Worm (Caenorhabditis elegans) whole organism, L2 larva: Measurements from ENCODE around the gene nhr-8.
A peak's percentile ranks its signal among the peaks of the same experiment; 100 is the strongest.

Experiments
- C34F6.9 ChIP-seq: fragments of 150-350 bp; optimal IDR thresholded peaks from 2 replicates; lab custom pipeline; 2014; ENCODE audit warnings: missing biosample characterization, missing genetic modification characterization
- F13H6.1 ChIP-seq: sonication (generic microtip); optimal IDR thresholded peaks from 2 replicates; lab custom pipeline; 2016; ENCODE audit warnings: missing genetic modification characterization, missing compliant biosample characterization
- R02D3.7 ChIP-seq: fragments of 150-350 bp; optimal IDR thresholded peaks from 2 replicates; lab custom pipeline; 2014; ENCODE audit warnings: missing biosample characterization, missing genetic modification characterization
- alr-1 ChIP-seq: fragments of 150-350 bp; optimal IDR thresholded peaks from 2 replicates; lab custom pipeline; 2014; ENCODE audit warnings: missing biosample characterization, missing genetic modification characterization
- aly-2 ChIP-seq: fragments of 150-350 bp; optimal IDR thresholded peaks from 2 replicates; lab custom pipeline; 2014; ENCODE audit warnings: missing biosample characterization, missing genetic modification characterization
- ama-1 ChIP-seq: fragments of 150-350 bp; optimal IDR thresholded peaks from 2 replicates; lab custom pipeline; 2018; ENCODE audit warnings: inconsistent platforms
- blmp-1 ChIP-seq: sonication (generic microtip); optimal IDR thresholded peaks from 2 replicates; lab custom pipeline; 2017; ENCODE audit warnings: missing genetic modification characterization, mild to moderate bottlenecking, missing compliant biosample characterization, antibody characterized with exemption, moderate library complexity; ENCODE audit not compliant: insufficient read depth
- ceh-82 ChIP-seq: fragments of 150-350 bp; optimal IDR thresholded peaks from 2 replicates; lab custom pipeline; 2014; ENCODE audit warnings: missing biosample characterization, missing genetic modification characterization
- crh-2 ChIP-seq: sonication (generic microtip); optimal IDR thresholded peaks from 2 replicates; lab custom pipeline; 2017; ENCODE audit warnings: missing biosample characterization, missing genetic modification characterization
- dmd-4 ChIP-seq: sonication (generic microtip); optimal IDR thresholded peaks from 2 replicates; lab custom pipeline; 2017; ENCODE audit warnings: missing biosample characterization, missing genetic modification characterization
- egl-27 ChIP-seq: sonication (generic microtip); optimal IDR thresholded peaks from 3 replicates; lab custom pipeline; 2017; ENCODE audit warnings: missing biosample characterization, missing genetic modification reagents, missing genetic modification characterization
- fos-1 ChIP-seq: fragments of 150-350 bp; optimal IDR thresholded peaks from 2 replicates; lab custom pipeline; 2014; ENCODE audit warnings: missing biosample characterization, missing genetic modification characterization
- gmeb-1 ChIP-seq: fragments of 150-350 bp; optimal IDR thresholded peaks from 2 replicates; lab custom pipeline; 2014; ENCODE audit warnings: missing biosample characterization, missing genetic modification characterization
- lin-11 ChIP-seq: fragments of 150-350 bp; sonication (generic microtip); optimal IDR thresholded peaks from 2 replicates; lab custom pipeline; 2014; ENCODE audit warnings: missing biosample characterization, missing genetic modification characterization, inconsistent platforms, mixed read lengths
- lin-13 ChIP-seq: fragments of 150-350 bp; optimal IDR thresholded peaks from 2 replicates; lab custom pipeline; 2014; ENCODE audit warnings: missing biosample characterization, missing genetic modification reagents, missing genetic modification characterization
- lsy-2 ChIP-seq, 2 experiments: fragments of 150-350 bp in 1 of 2; sonication (generic microtip) in 1 of 2; optimal IDR thresholded peaks; 2 replicates each; lab custom pipeline; 2014 to 2017; ENCODE audit warnings: missing biosample characterization in 2 of 2, missing genetic modification characterization in 2 of 2
- mbf-1 ChIP-seq: sonication (generic microtip); optimal IDR thresholded peaks from 2 replicates; lab custom pipeline; 2017; ENCODE audit warnings: missing biosample characterization, missing genetic modification characterization
- mdl-1 ChIP-seq, 2 experiments: fragments of 150-350 bp in 1 of 2; sonication (generic microtip) in 1 of 2; optimal IDR thresholded peaks; 2 replicates each; lab custom pipeline; 2017; ENCODE audit warnings: missing biosample characterization in 2 of 2, missing genetic modification characterization in 2 of 2
- nhr-10 ChIP-seq: sonication (generic microtip); optimal IDR thresholded peaks from 2 replicates; lab custom pipeline; 2017; ENCODE audit warnings: missing biosample characterization, missing genetic modification characterization
- nhr-11 ChIP-seq: fragments of 150-350 bp; optimal IDR thresholded peaks from 2 replicates; lab custom pipeline; 2014; ENCODE audit warnings: missing biosample characterization, missing genetic modification characterization
- nhr-129 ChIP-seq: fragments of 150-350 bp; optimal IDR thresholded peaks from 2 replicates; lab custom pipeline; 2014; ENCODE audit warnings: missing biosample characterization, missing genetic modification characterization
- nhr-21 ChIP-seq: fragments of 150-350 bp; optimal IDR thresholded peaks from 2 replicates; lab custom pipeline; 2014; ENCODE audit warnings: missing biosample characterization, missing genetic modification characterization
- nhr-23 ChIP-seq: fragments of 150-350 bp; optimal IDR thresholded peaks from 2 replicates; lab custom pipeline; 2014; ENCODE audit warnings: missing biosample characterization, missing genetic modification reagents, missing genetic modification characterization
- nhr-25 ChIP-seq: fragments of 150-350 bp; sonication (generic microtip); optimal IDR thresholded peaks from 3 replicates; lab custom pipeline; 2014; ENCODE audit warnings: missing biosample characterization, missing genetic modification characterization
- nhr-6 ChIP-seq: fragments of 150-350 bp; optimal IDR thresholded peaks from 2 replicates; lab custom pipeline; 2014; ENCODE audit warnings: missing biosample characterization, missing genetic modification characterization
- nhr-77 ChIP-seq: fragments of 150-350 bp; optimal IDR thresholded peaks from 2 replicates; lab custom pipeline; 2014; ENCODE audit warnings: missing biosample characterization, missing genetic modification characterization
- sem-4 ChIP-seq: fragments of 150-350 bp; optimal IDR thresholded peaks from 2 replicates; lab custom pipeline; 2014; ENCODE audit warnings: missing biosample characterization, missing genetic modification reagents, missing genetic modification characterization
- skn-1 ChIP-seq: sonication (generic microtip); optimal IDR thresholded peaks from 2 replicates; lab custom pipeline; 2017; ENCODE audit warnings: missing biosample characterization, missing genetic modification characterization
- sma-3 ChIP-seq: sonication (generic microtip); optimal IDR thresholded peaks from 2 replicates; lab custom pipeline; 2016; ENCODE audit warnings: missing genetic modification reagents, missing genetic modification characterization, missing compliant biosample characterization
- sma-9 ChIP-seq, 2 experiments: fragments of 150-350 bp in 1 of 2; sonication (generic microtip) in 1 of 2; optimal IDR thresholded peaks; 2 replicates each; lab custom pipeline; 2014 to 2016; ENCODE audit warnings: missing genetic modification characterization in 2 of 2, mild to moderate bottlenecking in 1 of 2, missing biosample characterization in 1 of 2, missing compliant biosample characterization in 1 of 2, missing genetic modification reagents in 1 of 2, moderate library complexity in 1 of 2
- snpc-4 ChIP-seq: fragments of 150-350 bp; optimal IDR thresholded peaks from 2 replicates; lab custom pipeline; 2014; ENCODE audit warnings: missing biosample characterization, missing genetic modification characterization
- unc-39 ChIP-seq: fragments of 150-350 bp; optimal IDR thresholded peaks from 2 replicates; lab custom pipeline; 2014; ENCODE audit warnings: missing biosample characterization, missing genetic modification characterization
- unc-55 ChIP-seq: fragments of 150-350 bp; sonication (generic microtip); optimal IDR thresholded peaks from 3 replicates; lab custom pipeline; 2014; ENCODE audit warnings: missing biosample characterization, missing genetic modification reagents, missing genetic modification characterization
- zag-1 ChIP-seq: fragments of 150-350 bp; optimal IDR thresholded peaks from 2 replicates; lab custom pipeline; 2014; ENCODE audit warnings: missing biosample characterization, missing genetic modification characterization
- ztf-1 ChIP-seq: fragments of 200-800 bp; sonication (Bioruptor generic); conservative IDR thresholded peaks from 2 replicates; pipeline ENCODE4 v1.3.6; 2022; ENCODE audit warnings: missing genetic modification characterization, missing compliant biosample characterization
- ztf-11 ChIP-seq: sonication (generic microtip); optimal IDR thresholded peaks from 2 replicates; lab custom pipeline; 2017; ENCODE audit warnings: missing biosample characterization, missing genetic modification characterization
- ztf-4 ChIP-seq: fragments of 150-350 bp; optimal IDR thresholded peaks from 2 replicates; lab custom pipeline; 2014; ENCODE audit warnings: missing biosample characterization, missing genetic modification characterization

Gene nhr-8

ce11 chrIV:7679120-7679519, 31.7 kb upstream of the nhr-8 start:
- TF ChIP-seq fos-1 (peak; percentile 55), blmp-1 (tag; lab: Kevin White, UChicago) (no peak), ztf-4 (tag; lab: Kevin White, UChicago) (no peak), sem-4 (tag; lab: Kevin White, UChicago) (no peak), crh-2 (tag; lab: Kevin White, UChicago) (peak; percentile 55), F13H6.1 (tag; lab: Kevin White, UChicago) (peak; percentile 10), sma-9 (GFP tag; optimal IDR thresholded peaks at IDR 0.05; lab: Kevin White, UChicago) (peak; percentile 18), sma-9 (tag; optimal IDR thresholded peaks at IDR 0.05; lab: Kevin White, UChicago) (no peak)
- TF ChIP-seq, all 48 proteins: peak for 4

- no peak for TF ChIP-seq sma-3 (GFP tag; lab: Kevin White, UChicago)
- TF ChIP-seq ceh-82 (tag; lab: Kevin White, UChicago), result no peak
- TF ChIP-seq crh-2 (tag; lab: Kevin White, UChicago), result peak; percentile 30
- no peak for TF ChIP-seq alr-1 (tag; lab: Kevin White, UChicago)
- TF ChIP-seq unc-55 (GFP tag; lab: Kevin White, UChicago), result no peak
- no peak for TF ChIP-seq ztf-4 (tag; lab: Kevin White, UChicago)
- TF ChIP-seq F13H6.1 (tag; lab: Kevin White, UChicago), result no peak
- peak; percentile 73 for TF ChIP-seq fos-1
- no peak for TF ChIP-seq mdl-1 (tag; optimal IDR thresholded peaks at IDR 0.05; lab: Kevin White, UChicago)
- TF ChIP-seq C34F6.9 (tag; lab: Kevin White, UChicago), result no peak
- no peak for TF ChIP-seq egl-27 (tag; lab: Kevin White, UChicago)
- TF ChIP-seq zag-1 (tag; lab: Kevin White, UChicago), result no peak
- no peak for TF ChIP-seq nhr-77
- TF ChIP-seq nhr-129, result peak; percentile 75
- TF ChIP-seq ztf-1 (GFP tag; lab: Robert Waterston, UW), result no peak
- TF ChIP-seq ztf-11 (tag; lab: Kevin White, UChicago), result no peak
- TF ChIP-seq mbf-1, result no peak
- TF ChIP-seq nhr-25 (tag; lab: Kevin White, UChicago), result no peak
- TF ChIP-seq sma-9 (GFP tag; optimal IDR thresholded peaks at IDR 0.05; lab: Kevin White, UChicago), result peak; percentile 17
- no peak for TF ChIP-seq sma-9 (tag; optimal IDR thresholded peaks at IDR 0.05; lab: Kevin White, UChicago)
- TF ChIP-seq ama-1 (lab: Kevin White, UChicago), result no peak
- TF ChIP-seq, all 48 proteins: peak for 4
Observed at ce11 chrIV:7689326-7689725, 21.5 kb upstream of the nhr-8 start.

- TF ChIP-seq nhr-77, result no peak
Observed at ce11 chrIV:7692451-7692850, 18.3 kb upstream of the nhr-8 start.

ce11 chrIV:7698320-7698719, 12.5 kb upstream of the nhr-8 start, which contains the start of gene flp-13:
TSS of gene flp-13 (minus strand) at chrIV:7698420.
- TF ChIP-seq F13H6.1 (tag; lab: Kevin White, UChicago), result no peak
- TF ChIP-seq nhr-11 (tag; lab: Kevin White, UChicago), result no peak
- TF ChIP-seq sma-3 (GFP tag; lab: Kevin White, UChicago), result no peak
- TF ChIP-seq nhr-21 (tag; lab: Kevin White, UChicago), result no peak
- TF ChIP-seq lsy-2 (tag; optimal IDR thresholded peaks at IDR 0.05; lab: Kevin White, UChicago), result no peak
- TF ChIP-seq ama-1 (lab: Kevin White, UChicago), result no peak
- no peak for TF ChIP-seq aly-2 (tag; lab: Kevin White, UChicago)
- TF ChIP-seq ztf-11 (tag; lab: Kevin White, UChicago), result no peak
- TF ChIP-seq alr-1 (tag; lab: Kevin White, UChicago), result no peak
- no peak for TF ChIP-seq C34F6.9 (tag; lab: Kevin White, UChicago)
- TF ChIP-seq nhr-77, result no peak
- no peak for TF ChIP-seq nhr-25 (tag; lab: Kevin White, UChicago)

ce11 chrIV:7706805-7707204, 4.0 kb upstream of the nhr-8 start, which contains the start of gene F33D4.4:
TSS of gene F33D4.4 (minus strand) at chrIV:7706905.
- TF ChIP-seq lin-11 (tag; lab: Kevin White, UChicago) (no peak), fos-1 (peak; percentile 30)

ce11 chrIV:7709701-7710100, 1.1 kb upstream of the nhr-8 start, which contains the start of the genes mrpl-1, emc-6 and mrps-24:
TSS of gene mrpl-1 (minus strand) at chrIV:7709701.
TSS of gene emc-6 (minus strand) at chrIV:7709736.
TSS of gene mrps-24 (plus strand) at chrIV:7710045.
- TF ChIP-seq ceh-82 (tag; lab: Kevin White, UChicago), result no peak
- TF ChIP-seq gmeb-1 (tag; lab: Kevin White, UChicago), result peak; percentile 63
- no peak for TF ChIP-seq egl-27 (tag; lab: Kevin White, UChicago)
- TF ChIP-seq nhr-10 (tag; lab: Kevin White, UChicago), result no peak
- TF ChIP-seq ztf-1 (GFP tag; lab: Robert Waterston, UW), result no peak
- no peak for TF ChIP-seq blmp-1 (tag; lab: Kevin White, UChicago)
- no peak for TF ChIP-seq nhr-21 (tag; lab: Kevin White, UChicago)
- TF ChIP-seq dmd-4 (tag; lab: Kevin White, UChicago), result no peak
- peak; percentile 89 for TF ChIP-seq unc-55 (GFP tag; lab: Kevin White, UChicago)
- TF ChIP-seq aly-2 (tag; lab: Kevin White, UChicago), result no peak
- TF ChIP-seq mbf-1, result no peak
- TF ChIP-seq crh-2 (tag; lab: Kevin White, UChicago), result peak; percentile 73
- peak; percentile 91 for TF ChIP-seq sem-4 (tag; lab: Kevin White, UChicago)
- TF ChIP-seq nhr-11 (tag; lab: Kevin White, UChicago), result no peak
- no peak for TF ChIP-seq nhr-23 (tag; lab: Kevin White, UChicago)
- peak; percentile 50 for TF ChIP-seq nhr-25 (tag; lab: Kevin White, UChicago)
- peak; percentile 56 for TF ChIP-seq skn-1 (tag; lab: Kevin White, UChicago)
- TF ChIP-seq zag-1 (tag; lab: Kevin White, UChicago), result no peak
- no peak for TF ChIP-seq ztf-11 (tag; lab: Kevin White, UChicago)
- TF ChIP-seq unc-39 (tag; lab: Kevin White, UChicago), result no peak
- TF ChIP-seq snpc-4 (tag; lab: Kevin White, UChicago), result peak; percentile 45
- no peak for TF ChIP-seq nhr-6 (tag; lab: Kevin White, UChicago)
- TF ChIP-seq R02D3.7, result no peak
- TF ChIP-seq lin-13, result peak; percentile 58
- peak; percentile 82 for TF ChIP-seq C34F6.9 (tag; lab: Kevin White, UChicago)
- peak; percentile 43 for TF ChIP-seq sma-9 (GFP tag; optimal IDR thresholded peaks at IDR 0.05; lab: Kevin White, UChicago)
- no peak for TF ChIP-seq sma-9 (tag; optimal IDR thresholded peaks at IDR 0.05; lab: Kevin White, UChicago)
- peak; percentile 51 for TF ChIP-seq fos-1
